Worm (Caenorhabditis elegans) whole organism, dauer: ENCODE results near the gene srr-10.

Experiments used
- unc-62 ChIP-seq: sonication (generic microtip); optimal IDR thresholded peaks from 2 replicates; lab custom pipeline; 2017; ENCODE audit warnings: missing biosample characterization, missing genetic modification reagents, missing genetic modification characterization

The srr-10 gene

ce11 chrV:7755991-7756390 lies 20.6 kb downstream of the srr-10 start:
- TF ChIP-seq unc-62 (GFP tag; lab: Kevin White, UChicago) = no peak

ce11 chrV:7759270-7759669 lies 23.9 kb downstream of the srr-10 start:
- TF ChIP-seq unc-62 (GFP tag; lab: Kevin White, UChicago) = no peak

- no peak for TF ChIP-seq unc-62 (GFP tag; lab: Kevin White, UChicago)
These were observed 24.8 kb downstream of the srr-10 start, which contains the start of gene hint-3 for ce11 chrV:7760174-7760573. hint-3 (plus strand) TSS chrV:7760474.

ce11 chrV:7761906-7762305 lies 26.5 kb downstream of the srr-10 start:
- no peak for TF ChIP-seq unc-62 (GFP tag; lab: Kevin White, UChicago)

ce11 chrV:7770961-7771360 lies 35.5 kb downstream of the srr-10 start, which contains the start of gene frpr-3:
frpr-3 (plus strand) TSS chrV:7771261.
- TF ChIP-seq unc-62 (GFP tag; lab: Kevin White, UChicago) = no peak

ce11 chrV:7773647-7774046 lies 38.2 kb downstream of the srr-10 start:
- TF ChIP-seq unc-62 (GFP tag; lab: Kevin White, UChicago) = no peak

- no peak for TF ChIP-seq unc-62 (GFP tag; lab: Kevin White, UChicago)
These were observed 38.8 kb downstream of the srr-10 start, which contains the start of gene grl-10 for ce11 chrV:7774143-7774595. grl-10 (plus strand) TSS chrV:7774545.

- TF ChIP-seq unc-62 (GFP tag; lab: Kevin White, UChicago) = no peak
These were observed 39.8 kb downstream of the srr-10 start for ce11 chrV:7775226-7775625.

- no peak for TF ChIP-seq unc-62 (GFP tag; lab: Kevin White, UChicago)
These were observed 40.7 kb downstream of the srr-10 start, which contains the start of the genes rpl-39 and rps-30 for ce11 chrV:7776029-7776628. rpl-39 (minus strand) TSS chrV:7776079. rps-30 (plus strand) TSS chrV:7776578.

- no peak for TF ChIP-seq unc-62 (GFP tag; lab: Kevin White, UChicago)
These were observed 41.7 kb downstream of the srr-10 start, which contains the start of gene C26F1.3 for ce11 chrV:7777098-7777497. C26F1.3 (plus strand) TSS chrV:7777300.

ce11 chrV:7778999-7779398 lies 43.6 kb downstream of the srr-10 start:
- no peak for TF ChIP-seq unc-62 (GFP tag; lab: Kevin White, UChicago)

ce11 chrV:7781511-7781910 lies 46.1 kb downstream of the srr-10 start, which contains the start of gene cyp-32A1:
cyp-32A1 (plus strand) TSS chrV:7781811.
- TF ChIP-seq unc-62 (GFP tag; lab: Kevin White, UChicago) = no peak

ce11 chrV:7785117-7785516 lies 49.7 kb downstream of the srr-10 start, which contains the start of gene C26F1.1:
C26F1.1 (plus strand) TSS chrV:7785417.
- TF ChIP-seq unc-62 (GFP tag; lab: Kevin White, UChicago) = no peak

- no peak for TF ChIP-seq unc-62 (GFP tag; lab: Kevin White, UChicago)
These were observed 50.5 kb downstream of the srr-10 start for ce11 chrV:7785885-7786284.
